Fruit fly (Drosophila melanogaster) whole organism, prepupa: Measurements from ENCODE around the gene beat-IIIc.
A peak's percentile ranks its signal among the peaks of the same experiment; 100 is the strongest.

Experiments
- CG10631 ChIP-seq: fragments of 200-800 bp; sonication (Bioruptor generic); optimal IDR thresholded peaks from 2 replicates; lab custom pipeline; 2016; ENCODE audit warnings: missing biosample characterization, missing genetic modification characterization
- CG31627 ChIP-seq: fragments of 200-800 bp; sonication (Bioruptor generic); optimal IDR thresholded peaks from 3 replicates; lab custom pipeline; 2016; ENCODE audit warnings: missing biosample characterization, missing genetic modification characterization
- CG32006 ChIP-seq: fragments of 200-800 bp; sonication (Bioruptor generic); optimal IDR thresholded peaks from 3 replicates; lab custom pipeline; 2017; ENCODE audit warnings: missing biosample characterization, mild to moderate bottlenecking, missing genetic modification characterization
- CG3919 ChIP-seq: fragments of 200-800 bp; sonication (Bioruptor generic); optimal IDR thresholded peaks from 3 replicates; lab custom pipeline; 2016; ENCODE audit warnings: missing biosample characterization, missing genetic modification characterization
- CG6163 ChIP-seq: fragments of 200-800 bp; sonication (Bioruptor generic); IDR thresholded peaks from 3 replicates; pipeline ENCODE4 v1.3.6; 2022; ENCODE audit warnings: missing biosample characterization, missing genetic modification characterization
- CG6276 ChIP-seq: fragments of 200-800 bp; sonication (Bioruptor generic); optimal IDR thresholded peaks from 2 replicates; lab custom pipeline; 2017; ENCODE audit warnings: missing biosample characterization, mild to moderate bottlenecking, missing genetic modification characterization
- CG6792 ChIP-seq: fragments of 200-800 bp; sonication (Bioruptor generic); optimal IDR thresholded peaks from 3 replicates; lab custom pipeline; 2016; ENCODE audit warnings: missing biosample characterization, missing genetic modification characterization
- CG7368 ChIP-seq: fragments of 200-800 bp; sonication (Bioruptor generic); optimal IDR thresholded peaks from 3 replicates; lab custom pipeline; 2016; ENCODE audit warnings: missing biosample characterization, missing genetic modification characterization
- CG8319 ChIP-seq: fragments of 200-800 bp; sonication (Bioruptor generic); optimal IDR thresholded peaks from 3 replicates; lab custom pipeline; 2016; ENCODE audit warnings: missing biosample characterization, missing genetic modification characterization
- CG8632 ChIP-seq: fragments of 200-800 bp; sonication (Bioruptor generic); optimal IDR thresholded peaks from 3 replicates; lab custom pipeline; 2016; ENCODE audit warnings: missing biosample characterization, missing genetic modification characterization
- CG9139 ChIP-seq: fragments of 200-800 bp; sonication (Bioruptor generic); optimal IDR thresholded peaks from 3 replicates; lab custom pipeline; 2017; ENCODE audit warnings: missing biosample characterization, mild to moderate bottlenecking, missing genetic modification characterization
- Eip78C ChIP-seq: fragments of 200-800 bp; sonication (Bioruptor generic); peaks from one replicate; lab custom pipeline; 2016; ENCODE audit warnings: missing biosample characterization, missing genetic modification characterization
- Eip93F ChIP-seq: fragments of 200-800 bp; sonication (Bioruptor generic); optimal IDR thresholded peaks from 2 replicates; lab custom pipeline; 2016; ENCODE audit warnings: missing biosample characterization, mild to moderate bottlenecking, missing genetic modification characterization
- Hr38 ChIP-seq: sonication (Bioruptor generic); optimal IDR thresholded peaks from 2 replicates; lab custom pipeline; 2016; ENCODE audit warnings: missing biosample characterization, missing genetic modification characterization
- Lpt ChIP-seq: fragments of 200-800 bp; sonication (Bioruptor generic); optimal IDR thresholded peaks from 3 replicates; lab custom pipeline; 2016; ENCODE audit warnings: missing biosample characterization, missing genetic modification characterization
- Sox102F ChIP-seq: fragments of 200-800 bp; sonication (Bioruptor generic); optimal IDR thresholded peaks from 2 replicates; lab custom pipeline; 2016; ENCODE audit warnings: missing biosample characterization, mild to moderate bottlenecking, missing genetic modification characterization
- cyc ChIP-seq: fragments of 200-800 bp; sonication (Bioruptor generic); optimal IDR thresholded peaks from 3 replicates; lab custom pipeline; 2016; ENCODE audit warnings: missing biosample characterization, missing genetic modification characterization
- dsx ChIP-seq: fragments of 200-800 bp; optimal IDR thresholded peaks from 3 replicates; lab custom pipeline; 2019; ENCODE audit warnings: missing biosample characterization, mild to moderate bottlenecking, missing genetic modification characterization, moderate library complexity; ENCODE audit not compliant: poor library complexity, severe bottlenecking
- eg ChIP-seq: fragments of 200-800 bp; sonication (Bioruptor generic); IDR thresholded peaks from 3 replicates; pipeline ENCODE4 v1.3.6; 2022; ENCODE audit warnings: missing biosample characterization, missing genetic modification characterization
- fkh ChIP-seq: fragments of 200-800 bp; sonication (Bioruptor generic); optimal IDR thresholded peaks from 3 replicates; lab custom pipeline; 2017; ENCODE audit warnings: missing biosample characterization, mild to moderate bottlenecking, missing genetic modification characterization, moderate library complexity
- pdm3 ChIP-seq: fragments of 200-800 bp; sonication (Bioruptor generic); optimal IDR thresholded peaks from 3 replicates; lab custom pipeline; 2016; ENCODE audit warnings: missing biosample characterization, missing genetic modification characterization
- spab ChIP-seq: fragments of 200-800 bp; sonication (Bioruptor generic); optimal IDR thresholded peaks from 2 replicates; lab custom pipeline; 2017; ENCODE audit warnings: missing biosample characterization, mild to moderate bottlenecking, missing genetic modification characterization, missing genetic modification reagents
- svp ChIP-seq: fragments of 200-800 bp; sonication (Bioruptor generic); peaks from one replicate; lab custom pipeline; 2016; ENCODE audit warnings: missing biosample characterization, missing genetic modification characterization
- topi ChIP-seq: fragments of 200-800 bp; sonication (Bioruptor generic); optimal IDR thresholded peaks from 3 replicates; lab custom pipeline; 2016; ENCODE audit warnings: missing biosample characterization, missing genetic modification characterization
- vri ChIP-seq: fragments of 200-800 bp; sonication (Bioruptor generic); optimal IDR thresholded peaks from 3 replicates; lab custom pipeline; 2016; ENCODE audit warnings: missing biosample characterization, mild to moderate bottlenecking, missing genetic modification characterization

Gene beat-IIIc

dm6 chr2L:17178472-17178871 lies 82.1 kb downstream of the beat-IIIc start, which contains the start of gene Gr36b:
Gene Gr36b (plus strand): TSS chr2L:17178772.
- no peak for TF ChIP-seq Sox102F (GFP tag; lab: Kevin White, UChicago)
- TF ChIP-seq fkh (GFP tag; lab: Kevin White, UChicago), result no peak
- TF ChIP-seq CG3919 (GFP tag; lab: Kevin White, UChicago), result no peak
- no peak for TF ChIP-seq Eip93F (GFP tag; lab: Kevin White, UChicago)
- TF ChIP-seq spab (GFP tag; lab: Kevin White, UChicago), result no peak
- no peak for TF ChIP-seq svp (GFP tag; lab: Kevin White, UChicago)
- TF ChIP-seq CG32006, result no peak
- no peak for TF ChIP-seq cyc
- TF ChIP-seq CG6792, result no peak
- TF ChIP-seq CG9139, result no peak
- no peak for TF ChIP-seq CG6276 (GFP tag; lab: Kevin White, UChicago)
- TF ChIP-seq dsx (GFP tag; lab: Kevin White, UChicago), result no peak
- TF ChIP-seq topi (GFP tag; lab: Kevin White, UChicago), result no peak
- no peak for TF ChIP-seq eg (GFP tag; lab: Robert Waterston, UW)
- TF ChIP-seq Eip78C (GFP tag; lab: Kevin White, UChicago), result no peak
- TF ChIP-seq CG6163 (GFP tag; lab: Robert Waterston, UW), result no peak

dm6 chr2L:17176318-17176717 lies 84.2 kb downstream of the beat-IIIc start, which contains the start of gene Gr36a:
Gene Gr36a (plus strand): TSS chr2L:17176618.
- TF ChIP-seq pdm3 (GFP tag; lab: Kevin White, UChicago) (no peak), svp (GFP tag; lab: Kevin White, UChicago) (peak; percentile 13)
- TF ChIP-seq, all 60 proteins: peak for 1

DNA sequence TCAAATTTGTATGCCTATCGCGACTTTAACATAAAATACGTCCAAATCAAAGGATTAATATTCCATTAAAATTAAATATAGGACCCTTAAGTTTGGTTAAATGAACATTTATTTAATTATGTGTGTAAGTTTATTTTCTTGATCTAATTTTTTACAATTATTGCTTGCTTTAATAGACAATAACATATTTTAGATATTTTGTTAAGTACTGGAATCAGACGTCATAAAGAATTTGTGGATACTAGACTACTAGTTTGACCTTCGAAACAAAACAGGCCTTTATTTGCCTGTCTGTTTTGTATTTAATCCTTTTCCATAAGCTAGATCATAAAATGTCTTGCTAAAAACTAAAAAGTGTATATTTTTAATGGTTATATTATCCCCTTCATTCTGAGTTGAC lies 87.4 kb downstream of the beat-IIIc start, which contains the start of gene CG34169:
Gene CG34169 (plus strand): TSS at position 301 of the 400 bp plus-strand sequence.
- TF ChIP-seq Lpt (no peak), CG10631 (no peak), CG7368 (GFP tag; lab: Kevin White, UChicago) (no peak), CG8319 (no peak), CG31627 (GFP tag; lab: Kevin White, UChicago) (no peak), fkh (GFP tag; lab: Kevin White, UChicago) (no peak), Eip78C (GFP tag; lab: Kevin White, UChicago) (no peak), CG6792 (no peak), CG9139 (no peak), vri (GFP tag; lab: Kevin White, UChicago) (no peak), Hr38 (no peak)

- no peak for TF ChIP-seq vri (GFP tag; lab: Kevin White, UChicago)
- TF ChIP-seq CG8632 (GFP tag; lab: Kevin White, UChicago), result no peak
- TF ChIP-seq eg (GFP tag; lab: Robert Waterston, UW), result no peak
Observed at dm6 chr2L:17163344-17163743, 97.2 kb downstream of the beat-IIIc start.

DNA sequence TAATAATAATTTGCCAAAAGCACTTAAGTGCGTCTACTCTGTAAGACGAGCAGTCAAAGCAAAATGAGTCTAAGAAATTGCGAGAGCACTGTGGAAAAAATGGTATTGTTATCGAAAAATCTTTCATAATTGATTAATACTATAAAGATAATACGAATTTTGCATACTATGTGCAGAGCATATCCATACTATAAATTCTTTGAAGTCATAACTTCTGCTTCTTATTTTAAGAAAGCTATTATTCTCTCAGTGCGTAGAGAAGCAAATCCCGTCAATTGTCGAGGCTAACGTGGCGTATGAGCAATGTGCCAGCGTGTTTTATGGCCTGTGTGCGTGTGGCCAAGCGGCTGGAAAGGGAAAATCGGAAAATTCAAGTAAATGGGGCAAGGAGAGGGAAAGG lies 100.9 kb downstream of the beat-IIIc start:
- peak; percentile 32 for TF ChIP-seq svp (GFP tag; lab: Kevin White, UChicago)
- no peak for TF ChIP-seq topi (GFP tag; lab: Kevin White, UChicago)
- no peak for TF ChIP-seq CG6792
- TF ChIP-seq, all 60 proteins: peak for 1
